Worm (Caenorhabditis elegans) whole organism, L2 larva: ENCODE results near the gene mec-3.

ENCODE experiments used
- ceh-82 ChIP-seq: fragments of 150-350 bp; optimal IDR thresholded peaks from 2 replicates; lab custom pipeline; 2014; ENCODE audit warnings: missing biosample characterization, missing genetic modification characterization
- elt-3 ChIP-seq: sonication (generic microtip); optimal IDR thresholded peaks from 2 replicates; lab custom pipeline; 2017; ENCODE audit warnings: missing biosample characterization, missing genetic modification characterization
- lin-13 ChIP-seq: fragments of 150-350 bp; optimal IDR thresholded peaks from 2 replicates; lab custom pipeline; 2014; ENCODE audit warnings: missing biosample characterization, missing genetic modification reagents, missing genetic modification characterization
- lsy-2 ChIP-seq, 2 experiments: fragments of 150-350 bp in 1 of 2; sonication (generic microtip) in 1 of 2; optimal IDR thresholded peaks; 2 replicates each; lab custom pipeline; 2014 to 2017; ENCODE audit warnings: missing biosample characterization in 2 of 2, missing genetic modification characterization in 2 of 2
- mbf-1 ChIP-seq: sonication (generic microtip); optimal IDR thresholded peaks from 2 replicates; lab custom pipeline; 2017; ENCODE audit warnings: missing biosample characterization, missing genetic modification characterization
- nhr-11 ChIP-seq: fragments of 150-350 bp; optimal IDR thresholded peaks from 2 replicates; lab custom pipeline; 2014; ENCODE audit warnings: missing biosample characterization, missing genetic modification characterization
- nhr-129 ChIP-seq: fragments of 150-350 bp; optimal IDR thresholded peaks from 2 replicates; lab custom pipeline; 2014; ENCODE audit warnings: missing biosample characterization, missing genetic modification characterization
- nhr-6 ChIP-seq: fragments of 150-350 bp; optimal IDR thresholded peaks from 2 replicates; lab custom pipeline; 2014; ENCODE audit warnings: missing biosample characterization, missing genetic modification characterization
- snpc-4 ChIP-seq: fragments of 150-350 bp; optimal IDR thresholded peaks from 2 replicates; lab custom pipeline; 2014; ENCODE audit warnings: missing biosample characterization, missing genetic modification characterization
- unc-39 ChIP-seq: fragments of 150-350 bp; optimal IDR thresholded peaks from 2 replicates; lab custom pipeline; 2014; ENCODE audit warnings: missing biosample characterization, missing genetic modification characterization
- unc-55 ChIP-seq: fragments of 150-350 bp; sonication (generic microtip); optimal IDR thresholded peaks from 3 replicates; lab custom pipeline; 2014; ENCODE audit warnings: missing biosample characterization, missing genetic modification reagents, missing genetic modification characterization
- ztf-4 ChIP-seq: fragments of 150-350 bp; optimal IDR thresholded peaks from 2 replicates; lab custom pipeline; 2014; ENCODE audit warnings: missing biosample characterization, missing genetic modification characterization

DNA sequence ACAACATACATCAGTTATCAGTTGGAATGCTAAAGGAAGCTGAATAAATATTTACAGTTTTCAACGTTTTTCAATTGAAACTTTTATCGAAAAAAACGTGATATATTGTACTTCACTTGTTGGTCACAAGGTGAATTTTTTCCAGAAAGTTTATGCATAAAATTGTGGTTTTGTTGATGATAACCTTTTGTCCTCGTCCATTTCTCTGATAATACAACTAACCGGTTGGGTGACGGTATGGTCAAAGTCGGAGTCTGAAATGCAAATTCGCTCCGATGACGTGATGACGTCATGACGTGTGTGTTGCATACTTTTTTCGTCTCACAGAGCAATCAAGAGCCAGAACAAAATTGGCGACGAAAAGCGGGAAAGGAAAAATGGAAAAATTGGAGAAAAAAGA is 49.8 kb upstream of the mec-3 start:
- no peak for TF ChIP-seq snpc-4
- peak; percentile 39 for TF ChIP-seq nhr-129 (tag; lab: Kevin White, UChicago)
- peak; percentile 38 for TF ChIP-seq unc-55 (GFP tag; lab: Kevin White, UChicago)
- no peak for TF ChIP-seq lsy-2 (tag; optimal IDR thresholded peaks at IDR 0.05; lab: Kevin White, UChicago)
- no peak for TF ChIP-seq elt-3
- TF ChIP-seq lin-13 (GFP tag; lab: Kevin White, UChicago) = no peak
- TF ChIP-seq ceh-82 (tag; lab: Kevin White, UChicago) = no peak
- TF ChIP-seq nhr-6 (tag; lab: Kevin White, UChicago) = no peak
- TF ChIP-seq nhr-11 (tag; lab: Kevin White, UChicago) = no peak
- no peak for TF ChIP-seq ztf-4 (tag; lab: Kevin White, UChicago)
- no peak for TF ChIP-seq mbf-1 (tag; lab: Kevin White, UChicago)
- no peak for TF ChIP-seq unc-39
